Fruit fly (Drosophila melanogaster): ENCODE measurements around the gene CG18418.

CG18418 gene

DNA sequence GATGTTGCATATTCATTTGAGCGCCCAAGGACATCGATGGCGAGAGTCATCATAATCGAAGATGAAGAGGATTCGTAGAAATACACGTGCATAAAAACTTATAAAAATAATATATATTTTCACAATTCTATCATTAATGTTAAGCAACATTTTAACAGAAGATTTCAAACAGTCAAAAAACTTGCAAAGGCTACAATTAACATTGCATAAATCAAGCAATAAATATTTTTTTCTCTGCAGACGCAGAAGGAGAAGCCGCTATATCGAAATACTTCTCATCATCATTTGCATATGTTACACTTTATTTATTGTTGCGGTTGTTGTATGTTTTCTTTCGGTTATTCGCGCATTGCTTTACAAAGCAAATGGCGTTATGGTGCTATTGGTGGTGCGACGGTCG, 12.1 kb upstream of the CG18418 start:
- TF ChIP-seq CG6689 (GFP tag; IDR thresholded peaks at IDR 0.05), result no peak
- no peak for TF ChIP-seq Lim3 (GFP tag; IDR thresholded peaks at IDR 0.05)
- TF ChIP-seq ewg (GFP tag; optimal IDR thresholded peaks at IDR 0.05), result no peak
- no peak for TF ChIP-seq CG7372 (GFP tag; IDR thresholded peaks at IDR 0.05)
- TF ChIP-seq chm (GFP tag; IDR thresholded peaks at IDR 0.05), result no peak
- TF ChIP-seq CG9437 (GFP tag; optimal IDR thresholded peaks at IDR 0.05), result no peak
- TF ChIP-seq jumu (GFP tag; optimal IDR thresholded peaks at IDR 0.05), result no peak
- no peak for TF ChIP-seq CG17912 (GFP tag; optimal IDR thresholded peaks at IDR 0.05)
- no peak for TF ChIP-seq pfk (GFP tag; optimal IDR thresholded peaks at IDR 0.05)
- TF ChIP-seq zen (tag; optimal IDR thresholded peaks at IDR 0.05), result no peak
- no peak for TF ChIP-seq slou (GFP tag; optimal IDR thresholded peaks at IDR 0.05)
- TF ChIP-seq CG7839 (tag; optimal IDR thresholded peaks at IDR 0.05), result no peak
- no peak for TF ChIP-seq az2 (GFP tag; optimal IDR thresholded peaks at IDR 0.05)
- no peak for TF ChIP-seq Oli (tag; optimal IDR thresholded peaks at IDR 0.05)
- TF ChIP-seq CG31224 (GFP tag; IDR thresholded peaks at IDR 0.05), result no peak
- no peak for TF ChIP-seq CG32767 (GFP tag; IDR thresholded peaks at IDR 0.05)
- TF ChIP-seq ham (GFP tag; IDR thresholded peaks at IDR 0.05), result no peak
- TF ChIP-seq nau (GFP tag; optimal IDR thresholded peaks at IDR 0.05), result no peak

dm6 chr3L:4700091-4700490, 10.2 kb upstream of the CG18418 start:
- no peak for TF ChIP-seq esg (GFP tag; conservative IDR thresholded peaks at IDR 0.05)
- TF ChIP-seq lab (GFP tag; optimal IDR thresholded peaks at IDR 0.05), result peak; percentile 12
- TF ChIP-seq CG10366 (GFP tag; IDR thresholded peaks at IDR 0.05), result peak; percentile 13; the same call in 1 of the 2 replicates
- no peak for TF ChIP-seq Atf3 (GFP tag; optimal IDR thresholded peaks at IDR 0.05)
- TF ChIP-seq ase (GFP tag; IDR thresholded peaks at IDR 0.05), result no peak
- TF ChIP-seq stc (GFP tag; IDR thresholded peaks at IDR 0.05), result peak; percentile 60
- TF ChIP-seq Nf-YA (GFP tag; IDR thresholded peaks at IDR 0.05), result peak; percentile 29; the same call in 1 of the 2 replicates
- TF ChIP-seq sens (GFP tag), result peak; percentile 57
- peak; percentile 7 for TF ChIP-seq phol (tag; optimal IDR thresholded peaks at IDR 0.05)
- TF ChIP-seq crol (GFP tag; IDR thresholded peaks at IDR 0.05), result peak; percentile 60
- TF ChIP-seq lmd (GFP tag; IDR thresholded peaks at IDR 0.05), result peak; percentile 33
- TF ChIP-seq tgo (GFP tag; IDR thresholded peaks at IDR 0.05), result peak; percentile 44; the same call in 2 of the 3 replicates
- peak; percentile 45; the same call in 2 of the 3 replicates for TF ChIP-seq sr (GFP tag; IDR thresholded peaks at IDR 0.05)
- no peak for TF ChIP-seq CG10267 (tag; optimal IDR thresholded peaks at IDR 0.05)
- no peak for TF ChIP-seq CG2678 (tag; optimal IDR thresholded peaks at IDR 0.05)
- no peak for TF ChIP-seq CG5245 (GFP tag; optimal IDR thresholded peaks at IDR 0.05)
- no peak for TF ChIP-seq CG32772 (GFP tag; IDR thresholded peaks at IDR 0.05)
- no peak for TF ChIP-seq CG42726 (GFP tag; IDR thresholded peaks at IDR 0.05; ENCODE audit: partially characterized antibody)
- no peak for TF ChIP-seq Sry-δ (GFP tag; optimal IDR thresholded peaks at IDR 0.05)
- TF ChIP-seq row (GFP tag; IDR thresholded peaks at IDR 0.05), result peak; percentile 33; the same call in 1 of the 3 replicates
- TF ChIP-seq vvl (GFP tag; IDR thresholded peaks at IDR 0.05), result peak; percentile 68
- TF ChIP-seq mam (GFP tag; optimal IDR thresholded peaks at IDR 0.05), result no peak
- no peak for TF ChIP-seq Adf1 (GFP tag; IDR thresholded peaks at IDR 0.05)
- TF ChIP-seq CG10321 (GFP tag; IDR thresholded peaks at IDR 0.05), result no peak
- TF ChIP-seq CG3838 (GFP tag; optimal IDR thresholded peaks at IDR 0.05), result no peak
- no peak for TF ChIP-seq Dek (tag; optimal IDR thresholded peaks at IDR 0.05)
- TF ChIP-seq sisA (GFP tag; IDR thresholded peaks at IDR 0.05), result peak; percentile 25; the same call in 1 of the 2 replicates
- TF ChIP-seq pum (GFP tag; optimal IDR thresholded peaks at IDR 0.05), result no peak
- peak; percentile 44; the same call in 1 of the 3 replicates for TF ChIP-seq dysf (GFP tag; IDR thresholded peaks at IDR 0.05)
- no peak for TF ChIP-seq CG12155 (GFP tag; optimal IDR thresholded peaks at IDR 0.05)
- no peak for TF ChIP-seq CG10274 (GFP tag; optimal IDR thresholded peaks at IDR 0.05)
- TF ChIP-seq ttk (GFP tag; IDR thresholded peaks at IDR 0.05), result peak; percentile 16; the same call in 1 of the 2 replicates
- TF ChIP-seq Xrp1 (GFP tag; IDR thresholded peaks at IDR 0.05), result peak; percentile 35; the same call in 1 of the 2 replicates
- TF ChIP-seq grn (GFP tag; optimal IDR thresholded peaks at IDR 0.05), result no peak
